Fruit fly (Drosophila melanogaster): ENCODE results near the gene SNF4Agamma.

- TF ChIP-seq pan (optimal IDR thresholded peaks at IDR 0.05): no peak
- TF ChIP-seq usp (GFP tag; optimal IDR thresholded peaks at IDR 0.05): no peak
Observed at dm6 chr3R:21141341-21141740, 802 bp downstream of the SNF4Agamma start.

Data from whole organism.